Worm (Caenorhabditis elegans) whole organism, L3 larva: ENCODE results near the gene nhr-211.

Source experiments
- fkh-10 ChIP-seq: sonication (generic microtip); optimal IDR thresholded peaks from 2 replicates; lab custom pipeline; 2017; ENCODE audit warnings: missing biosample characterization, missing genetic modification reagents, missing genetic modification characterization
- nhr-237 ChIP-seq: fragments of 150-350 bp; optimal IDR thresholded peaks from 2 replicates; lab custom pipeline; 2014; ENCODE audit warnings: missing biosample characterization, missing genetic modification characterization
- snpc-4 ChIP-seq: fragments of 150-350 bp; optimal IDR thresholded peaks from 2 replicates; lab custom pipeline; 2014; ENCODE audit warnings: missing biosample characterization, missing genetic modification characterization
- unc-39 ChIP-seq: sonication (generic microtip); optimal IDR thresholded peaks from 4 replicates; lab custom pipeline; 2017; ENCODE audit warnings: missing biosample characterization, missing genetic modification characterization

DNA sequence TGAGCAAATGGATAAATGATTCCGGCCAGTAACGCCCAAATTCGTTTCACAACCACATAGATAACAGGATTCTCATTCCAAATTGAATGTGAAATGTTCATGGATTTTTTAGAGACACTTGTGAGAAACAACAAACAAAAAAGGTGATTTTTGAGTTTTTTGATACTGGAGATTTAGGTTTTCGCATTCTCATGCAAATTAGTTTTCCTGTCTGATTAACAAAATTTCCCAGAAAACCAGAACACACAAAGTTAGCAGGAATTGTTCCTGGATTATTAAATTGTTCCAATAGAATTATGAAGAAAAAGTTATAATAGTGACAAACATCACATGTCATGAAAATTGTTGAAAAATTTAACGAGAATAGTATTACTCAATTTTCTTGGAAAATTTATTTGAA, 43.6 kb upstream of the nhr-211 start, which contains the start of gene srh-33:
- TF ChIP-seq unc-39 (no peak), fkh-10 (no peak), nhr-237 (tag; lab: Kevin White, UChicago) (no peak), snpc-4 (tag; lab: Kevin White, UChicago) (no peak)
